Worm (Caenorhabditis elegans): Measurements from ENCODE around the gene F08H9.3.

ce11 chrV:14503065-14503464, 39.9 kb upstream of the F08H9.3 start:
- TF ChIP-seq pha-2 (tag; optimal IDR thresholded peaks at IDR 0.05) = no peak
- no peak for TF ChIP-seq nhr-11 (tag; optimal IDR thresholded peaks at IDR 0.05)
- TF ChIP-seq fkh-10 (GFP tag; optimal IDR thresholded peaks at IDR 0.05) = no peak
- TF ChIP-seq tbx-7 (tag; optimal IDR thresholded peaks at IDR 0.05) = no peak
- TF ChIP-seq syd-9 (tag; optimal IDR thresholded peaks at IDR 0.05) = no peak

All from whole organism, late embryonic.